Worm (Caenorhabditis elegans) whole organism, young adult: ENCODE data around the gene eea-1.

Source experiments
- B0035.1 ChIP-seq: sonication (generic microtip); optimal IDR thresholded peaks from 2 replicates; lab custom pipeline; 2016; ENCODE audit warnings: missing genetic modification characterization, mild to moderate bottlenecking, missing compliant biosample characterization, missing genotype, missing genetic modification reagents
- B0336.3 ChIP-seq: fragments of 200-800 bp; sonication (Bioruptor generic); IDR thresholded peaks from 2 replicates; pipeline ENCODE4 v1.3.6; 2022; ENCODE audit warnings: missing genetic modification characterization, missing compliant biosample characterization
- F10E7.11 ChIP-seq: sonication (generic microtip); optimal IDR thresholded peaks from 2 replicates; lab custom pipeline; 2017; ENCODE audit warnings: mild to moderate bottlenecking, missing genetic modification characterization, moderate library complexity, missing compliant biosample characterization
- F22D6.2 ChIP-seq: sonication (generic microtip); optimal IDR thresholded peaks from 2 replicates; lab custom pipeline; 2016; ENCODE audit warnings: mild to moderate bottlenecking, missing genetic modification characterization, missing compliant biosample characterization
- F23B12.7 ChIP-seq: sonication (generic microtip); optimal IDR thresholded peaks from 2 replicates; lab custom pipeline; 2017; ENCODE audit warnings: missing genetic modification characterization, mild to moderate bottlenecking, missing compliant biosample characterization, antibody characterized with exemption, moderate library complexity; ENCODE audit not compliant: insufficient read depth
- F33H1.4 ChIP-seq: fragments of 200-800 bp; sonication (Bioruptor generic); IDR thresholded peaks from 2 replicates; pipeline ENCODE4 v1.3.6; 2022; ENCODE audit warnings: missing genetic modification reagents, missing genetic modification characterization, missing compliant biosample characterization
- F37B4.10 ChIP-seq: fragments of 200-800 bp; sonication (Bioruptor generic); IDR thresholded peaks from 2 replicates; pipeline ENCODE4 v1.3.6; 2022; ENCODE audit warnings: missing genetic modification characterization, missing compliant biosample characterization
- F57C9.4 ChIP-seq: sonication (generic microtip); optimal IDR thresholded peaks from 2 replicates; lab custom pipeline; 2017; ENCODE audit warnings: mild to moderate bottlenecking, missing genetic modification characterization, missing compliant biosample characterization
- T07F8.4 ChIP-seq: sonication (generic microtip); optimal IDR thresholded peaks from 2 replicates; lab custom pipeline; 2016; ENCODE audit warnings: mild to moderate bottlenecking, missing genetic modification characterization, moderate library complexity, missing compliant biosample characterization
- Y79H2A.3 ChIP-seq: fragments of 200-800 bp; sonication (Bioruptor generic); conservative IDR thresholded peaks from 2 replicates; pipeline ENCODE4 v1.3.6; 2022; ENCODE audit warnings: missing genetic modification reagents, missing genetic modification characterization, missing compliant biosample characterization
- Y95B8A.8 ChIP-seq: fragments of 200-800 bp; sonication (Bioruptor generic); IDR thresholded peaks from 2 replicates; pipeline ENCODE4 v1.3.6; 2022; ENCODE audit warnings: missing genetic modification reagents, missing genetic modification characterization, missing compliant biosample characterization
- akir-1 ChIP-seq: fragments of 200-800 bp; sonication (Bioruptor generic); optimal IDR thresholded peaks from 2 replicates; lab custom pipeline; 2018; ENCODE audit warnings: mild to moderate bottlenecking, missing genetic modification characterization, moderate library complexity, missing compliant biosample characterization
- ama-1 ChIP-seq, 3 experiments: fragments of 150-350 bp in 1 of 3; sonication (generic microtip) in 2 of 3; optimal IDR thresholded peaks; 2 replicates each; lab custom pipeline; 2014 to 2018; ENCODE audit warnings: missing biosample characterization in 2 of 3, missing genetic modification characterization in 2 of 3, missing genetic modification reagents in 2 of 3
- ccch-3 ChIP-seq: fragments of 200-800 bp; sonication (Bioruptor generic); optimal IDR thresholded peaks from 2 replicates; lab custom pipeline; 2018; ENCODE audit warnings: mild to moderate bottlenecking, missing genetic modification characterization, missing compliant biosample characterization
- cebp-1 ChIP-seq, 2 experiments: fragments of 200-800 bp in 1 of 2; sonication (Bioruptor generic) in 1 of 2; sonication (generic microtip) in 1 of 2; IDR thresholded peaks in 1 of 2; optimal IDR thresholded peaks in 1 of 2; 2 replicates each; pipeline versions ENCODE4 v1.3.6 to Lab custom; 2017 to 2022; ENCODE audit warnings: missing compliant biosample characterization in 2 of 2, missing genetic modification characterization in 2 of 2, mild to moderate bottlenecking in 1 of 2, missing genetic modification reagents in 1 of 2, moderate library complexity in 1 of 2
- ceh-27 ChIP-seq: fragments of 200-800 bp; sonication (Bioruptor generic); optimal IDR thresholded peaks from 2 replicates; lab custom pipeline; 2018; ENCODE audit warnings: mild to moderate bottlenecking, missing genetic modification characterization, moderate library complexity, missing compliant biosample characterization
- ceh-91 ChIP-seq: fragments of 200-800 bp; sonication (Bioruptor generic); IDR thresholded peaks from 2 replicates; pipeline ENCODE4 v1.3.6; 2022; ENCODE audit warnings: missing genetic modification reagents, missing genetic modification characterization, missing compliant biosample characterization
- die-1 ChIP-seq: sonication (generic microtip); optimal IDR thresholded peaks from 2 replicates; lab custom pipeline; 2016; ENCODE audit warnings: missing genotype, mild to moderate bottlenecking, missing genetic modification characterization, missing compliant biosample characterization
- dox-1 ChIP-seq: fragments of 200-800 bp; sonication (Bioruptor generic); IDR thresholded peaks from 2 replicates; pipeline ENCODE4 v1.3.6; 2022; ENCODE audit warnings: missing genetic modification reagents, missing genetic modification characterization, missing compliant biosample characterization
- dpl-1 ChIP-seq: fragments of 150-350 bp; optimal IDR thresholded peaks from 2 replicates; lab custom pipeline; 2014; ENCODE audit warnings: missing biosample characterization, missing genetic modification reagents, missing genetic modification characterization
- egrh-3 ChIP-seq: fragments of 200-800 bp; sonication (Bioruptor generic); IDR thresholded peaks from 2 replicates; pipeline ENCODE4 v1.3.6; 2022; ENCODE audit warnings: missing genetic modification reagents, missing genetic modification characterization, missing compliant biosample characterization
- fkh-3 ChIP-seq: sonication (generic microtip); optimal IDR thresholded peaks from 2 replicates; lab custom pipeline; 2016; ENCODE audit warnings: mild to moderate bottlenecking, missing genetic modification characterization, missing compliant biosample characterization
- him-1 ChIP-seq: sonication (generic microtip); optimal IDR thresholded peaks from 2 replicates; lab custom pipeline; 2016; ENCODE audit warnings: missing genotype, missing genetic modification reagents, missing genetic modification characterization, missing compliant biosample characterization
- hlh-12 ChIP-seq: sonication (generic microtip); optimal IDR thresholded peaks from 2 replicates; lab custom pipeline; 2016; ENCODE audit warnings: missing genetic modification characterization, missing compliant biosample characterization
- hrde-1 ChIP-seq: sonication (generic microtip); optimal IDR thresholded peaks from 2 replicates; lab custom pipeline; 2016; ENCODE audit warnings: missing genetic modification characterization, mild to moderate bottlenecking, missing compliant biosample characterization, moderate library complexity, missing genotype, missing genetic modification reagents, borderline replicate concordance
- lag-1 ChIP-seq: fragments of 200-800 bp; sonication (Bioruptor generic); IDR thresholded peaks from 2 replicates; pipeline ENCODE4 v1.3.6; 2022; ENCODE audit warnings: missing genetic modification reagents, missing genetic modification characterization, missing compliant biosample characterization
- lin-26 ChIP-seq: fragments of 200-800 bp; sonication (Bioruptor generic); IDR thresholded peaks from 2 replicates; pipeline ENCODE4 v1.3.6; 2022; ENCODE audit warnings: missing genetic modification reagents, missing genetic modification characterization, missing compliant biosample characterization
- mel-28 ChIP-seq: sonication (generic microtip); optimal IDR thresholded peaks from 2 replicates; lab custom pipeline; 2016; ENCODE audit warnings: borderline replicate concordance, mild to moderate bottlenecking, missing genetic modification characterization, missing compliant biosample characterization
- mes-4 ChIP-seq: sonication (generic microtip); optimal IDR thresholded peaks from 2 replicates; lab custom pipeline; 2016; ENCODE audit warnings: missing genotype, missing genetic modification characterization, missing compliant biosample characterization
- mxl-1 ChIP-seq: sonication (generic microtip); optimal IDR thresholded peaks from 2 replicates; lab custom pipeline; 2016; ENCODE audit warnings: missing genetic modification characterization, missing compliant biosample characterization
- nfya-1 ChIP-seq: sonication (generic microtip); optimal IDR thresholded peaks from 2 replicates; lab custom pipeline; 2017; ENCODE audit warnings: antibody characterized with exemption, missing compliant biosample characterization, missing genetic modification characterization, borderline replicate concordance; ENCODE audit not compliant: insufficient read depth
- nfyb-1 ChIP-seq: fragments of 200-800 bp; sonication (Bioruptor generic); IDR thresholded peaks from 2 replicates; pipeline ENCODE4 v1.3.6; 2022; ENCODE audit warnings: missing genetic modification reagents, missing genetic modification characterization, missing compliant biosample characterization
- nhr-27 ChIP-seq: fragments of 200-800 bp; sonication (Bioruptor generic); optimal IDR thresholded peaks from 2 replicates; lab custom pipeline; 2018; ENCODE audit warnings: mild to moderate bottlenecking, missing genetic modification characterization, moderate library complexity, missing compliant biosample characterization
- nhr-80 ChIP-seq: sonication (generic microtip); optimal IDR thresholded peaks from 2 replicates; lab custom pipeline; 2016; ENCODE audit warnings: missing genetic modification characterization, missing compliant biosample characterization
- snpc-4 ChIP-seq, 5 experiments: fragments of 150-350 bp in 1 of 5; sonication (generic microtip) in 4 of 5; optimal IDR thresholded peaks; 2 replicates each; lab custom pipeline; 2014 to 2018; ENCODE audit warnings: missing genetic modification characterization in 5 of 5, missing biosample characterization in 3 of 5, antibody characterized with exemption in 2 of 5, mild to moderate bottlenecking in 2 of 5, missing compliant biosample characterization in 2 of 5, missing genotype in 2 of 5, moderate library complexity in 2 of 5, missing genetic modification reagents in 1 of 5
- sptf-2 ChIP-seq: fragments of 200-800 bp; sonication (Bioruptor generic); optimal IDR thresholded peaks from 2 replicates; lab custom pipeline; 2018; ENCODE audit warnings: mild to moderate bottlenecking, missing genetic modification characterization, missing compliant biosample characterization
- tlf-1 ChIP-seq: fragments of 200-800 bp; sonication (Bioruptor generic); optimal IDR thresholded peaks from 2 replicates; lab custom pipeline; 2018; ENCODE audit warnings: mild to moderate bottlenecking, missing genetic modification characterization, missing compliant biosample characterization
- unc-130 ChIP-seq: sonication (generic microtip); optimal IDR thresholded peaks from 2 replicates; lab custom pipeline; 2016; ENCODE audit warnings: missing genetic modification reagents, missing genetic modification characterization, missing compliant biosample characterization
- unc-62 ChIP-seq: fragments of 150-350 bp; optimal IDR thresholded peaks from 2 replicates; lab custom pipeline; 2014; ENCODE audit warnings: missing biosample characterization, missing genetic modification reagents, missing genetic modification characterization
- zfh-2 ChIP-seq: fragments of 200-800 bp; sonication (Bioruptor generic); conservative IDR thresholded peaks from 2 replicates; pipeline ENCODE4 v1.3.6; 2022; ENCODE audit warnings: missing genetic modification reagents, missing genetic modification characterization, missing compliant biosample characterization
- ztf-25 ChIP-seq: fragments of 200-800 bp; sonication (Bioruptor generic); IDR thresholded peaks from 2 replicates; pipeline ENCODE4 v1.3.6; 2022; ENCODE audit warnings: missing genetic modification reagents, missing genetic modification characterization, missing compliant biosample characterization
- ztf-28 ChIP-seq: fragments of 200-800 bp; sonication (Bioruptor generic); IDR thresholded peaks from 2 replicates; pipeline ENCODE4 v1.3.6; 2022; ENCODE audit warnings: missing genetic modification reagents, missing genetic modification characterization, missing compliant biosample characterization
- ztf-3 ChIP-seq: fragments of 200-800 bp; sonication (Bioruptor generic); optimal IDR thresholded peaks from 2 replicates; lab custom pipeline; 2018; ENCODE audit warnings: mild to moderate bottlenecking, missing genetic modification characterization, missing compliant biosample characterization
- ztf-6 ChIP-seq: fragments of 200-800 bp; sonication (Bioruptor generic); IDR thresholded peaks from 2 replicates; pipeline ENCODE4 v1.3.6; 2022; ENCODE audit warnings: missing genetic modification reagents, missing genetic modification characterization, missing compliant biosample characterization

Gene eea-1

DNA sequence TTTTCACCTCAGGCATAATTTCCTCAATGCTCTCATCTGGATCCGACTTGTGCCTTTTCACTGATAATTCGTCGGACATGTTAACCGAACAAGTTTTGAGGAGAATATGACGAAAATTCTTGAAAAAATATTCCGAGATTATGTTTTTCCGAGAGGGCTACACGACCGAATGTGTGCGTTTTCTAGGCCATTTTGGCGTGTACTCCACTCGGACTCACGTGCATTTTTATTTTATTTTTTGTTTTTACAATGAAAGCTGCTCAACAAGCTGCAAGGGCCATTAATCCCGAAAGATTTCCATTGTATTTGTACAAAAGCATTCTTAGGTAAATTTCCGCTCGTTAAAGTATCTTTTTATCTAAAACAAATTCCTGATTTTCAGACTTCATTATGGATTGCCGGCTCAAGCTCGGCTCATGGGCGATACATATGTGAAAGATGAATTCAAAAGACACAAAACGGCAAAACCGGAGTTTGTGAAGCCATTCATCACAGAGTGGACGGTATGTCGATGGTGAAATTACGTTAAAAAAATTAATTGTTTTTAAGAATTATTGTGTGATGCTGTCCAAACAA lies 28.9 kb downstream of the eea-1 start, which contains the start of the genes F25H9.6 and F25H9.7 (continued):
- TF ChIP-seq zfh-2 (GFP tag; lab: Robert Waterston, UW): no peak
- TF ChIP-seq Y95B8A.8 (GFP tag; lab: Robert Waterston, UW): no peak
- no peak for TF ChIP-seq lin-26 (GFP tag; lab: Robert Waterston, UW)
- TF ChIP-seq unc-130 (GFP tag; lab: Kevin White, UChicago): peak; percentile 96
- TF ChIP-seq F33H1.4: peak; percentile 58
- TF ChIP-seq nfyb-1 (GFP tag; lab: Robert Waterston, UW): peak; percentile 81
- 0 out of 2 replicates have a peak, but pooled peaks have one; percentile 70 for TF ChIP-seq ztf-28 (GFP tag; lab: Robert Waterston, UW)
- peak; percentile 91 for TF ChIP-seq akir-1 (GFP tag; lab: Kevin White, UChicago)
- peak; percentile 51; the same call in 1 of the 2 replicates for TF ChIP-seq ceh-91
- no peak for TF ChIP-seq ama-1 (optimal IDR thresholded peaks at IDR 0.05; lab: Kevin White, UChicago)
- TF ChIP-seq ama-1 (GFP tag; optimal IDR thresholded peaks at IDR 0.05; lab: Kevin White, UChicago): peak in 1 of 2 experiments; percentile 63
- no peak for TF ChIP-seq mxl-1
- TF ChIP-seq die-1 (tag; lab: Kevin White, UChicago): no peak
- TF ChIP-seq unc-62 (GFP tag; lab: Kevin White, UChicago): no peak
- TF ChIP-seq Y79H2A.3 (GFP tag; lab: Robert Waterston, UW): no peak
- peak; percentile 76 for TF ChIP-seq hrde-1 (tag; lab: Kevin White, UChicago)

DNA sequence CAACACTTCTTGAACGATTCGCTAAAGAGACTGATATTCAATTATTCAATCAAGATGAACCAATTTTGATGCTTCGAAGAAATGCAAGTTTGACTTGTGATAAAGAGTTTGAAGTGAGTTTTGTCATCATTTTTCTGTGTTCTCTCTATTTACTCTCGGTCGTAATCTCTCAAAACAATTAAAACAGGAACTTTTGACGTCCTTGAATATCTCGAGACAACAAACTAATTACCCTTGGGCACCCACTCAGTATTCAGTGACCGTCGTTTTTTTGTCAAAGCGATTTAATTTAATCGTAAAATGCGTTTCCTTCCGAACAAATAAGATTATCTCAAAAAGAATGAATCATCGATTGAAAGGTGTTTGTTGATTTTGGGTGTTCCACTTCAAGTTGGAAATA lies 33.0 kb downstream of the eea-1 start:
- peak; percentile 4 for TF ChIP-seq ceh-27 (GFP tag; lab: Kevin White, UChicago)
- no peak for TF ChIP-seq mxl-1

DNA sequence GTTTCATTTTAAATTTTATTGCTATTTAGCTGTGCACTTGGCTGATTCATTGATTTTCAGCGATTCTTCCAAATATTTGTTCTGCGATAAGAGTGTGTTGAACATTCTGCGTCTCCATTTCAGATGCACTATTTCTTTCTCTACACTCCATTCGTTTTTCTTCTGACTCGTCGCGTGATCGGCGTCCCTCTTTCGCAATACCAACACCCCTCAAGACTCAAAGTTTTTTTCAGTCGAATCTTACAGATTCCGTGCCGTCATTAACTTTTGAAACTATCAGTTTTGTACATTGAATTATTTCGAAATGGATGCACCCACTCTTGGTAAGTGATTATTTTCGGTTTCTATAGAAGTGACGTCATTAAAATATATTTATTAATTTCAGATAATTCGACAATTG lies 34.2 kb downstream of the eea-1 start, which contains the start of gene frm-10:
TSS of gene frm-10 (plus strand) at position 234 of the 400 bp plus-strand sequence.
- TF ChIP-seq mes-4 (tag; lab: Kevin White, UChicago) (no peak), egrh-3 (GFP tag; lab: Robert Waterston, UW) (no peak), F57C9.4 (no peak), T07F8.4 (tag; lab: Kevin White, UChicago) (no peak), ztf-3 (GFP tag; lab: Kevin White, UChicago) (no peak), B0336.3 (GFP tag; lab: Robert Waterston, UW) (peak; percentile 78; the same call in 1 of the 2 replicates), hlh-12 (tag; lab: Kevin White, UChicago) (no peak), lag-1 (GFP tag; lab: Robert Waterston, UW) (no peak), dox-1 (GFP tag; lab: Robert Waterston, UW) (peak; percentile 84; the same call in 1 of the 2 replicates), dpl-1 (no peak), fkh-3 (tag; lab: Kevin White, UChicago) (no peak), cebp-1 (GFP tag; IDR thresholded peaks at IDR 0.05; lab: Robert Waterston, UW) (peak; percentile 99), cebp-1 (tag; optimal IDR thresholded peaks at IDR 0.05; lab: Kevin White, UChicago) (peak; percentile 100), nfya-1 (tag; lab: Kevin White, UChicago) (no peak), mel-28 (no peak), nhr-27 (tag; lab: Kevin White, UChicago) (no peak), F22D6.2 (tag; lab: Kevin White, UChicago) (no peak), F23B12.7 (tag; lab: Kevin White, UChicago) (no peak), B0035.1 (tag; lab: Kevin White, UChicago) (no peak), ztf-25 (GFP tag; lab: Robert Waterston, UW) (no peak), him-1 (tag; lab: Kevin White, UChicago) (no peak), sptf-2 (GFP tag; lab: Kevin White, UChicago) (no peak), ztf-6 (no peak), tlf-1 (GFP tag; lab: Kevin White, UChicago) (no peak), snpc-4 (GFP tag; optimal IDR thresholded peaks at IDR 0.05; lab: Kevin White, UChicago) (no peak), snpc-4 (tag; optimal IDR thresholded peaks at IDR 0.05; lab: Kevin White, UChicago) (peak in 2 of 4 experiments; percentile 45 to 59), zfh-2 (GFP tag; lab: Robert Waterston, UW) (no peak), F10E7.11 (tag; lab: Kevin White, UChicago) (no peak), ccch-3 (GFP tag; lab: Kevin White, UChicago) (no peak), nhr-80 (tag; lab: Kevin White, UChicago) (peak; percentile 94), F37B4.10 (GFP tag; lab: Robert Waterston, UW) (no peak)
